Worm (Caenorhabditis elegans) whole organism, L3 larva: Measurements from ENCODE around the gene ceh-76.

Source experiments
- ama-1 ChIP-seq: fragments of 150-350 bp; optimal IDR thresholded peaks from 2 replicates; lab custom pipeline; 2018
- ceh-9 ChIP-seq: sonication (generic microtip); optimal IDR thresholded peaks from 2 replicates; lab custom pipeline; 2018; ENCODE audit warnings: missing biosample characterization, missing genetic modification characterization
- elt-3 ChIP-seq, 3 experiments: fragments of 150-350 bp in 1 of 3; sonication (generic microtip) in 2 of 3; optimal IDR thresholded peaks; 2 replicates in 2 of 3; 4 replicates in 1 of 3; lab custom pipeline; 2014 to 2017; ENCODE audit warnings: missing biosample characterization in 3 of 3, missing genetic modification characterization in 3 of 3
- fos-1 ChIP-seq: fragments of 150-350 bp; optimal IDR thresholded peaks from 2 replicates; lab custom pipeline; 2014; ENCODE audit warnings: missing biosample characterization, missing genetic modification characterization
- mdl-1 ChIP-seq: fragments of 150-350 bp; optimal IDR thresholded peaks from 2 replicates; lab custom pipeline; 2014; ENCODE audit warnings: missing biosample characterization, missing genetic modification characterization
- nhr-23 ChIP-seq: fragments of 150-350 bp; optimal IDR thresholded peaks from 2 replicates; lab custom pipeline; 2014; ENCODE audit warnings: missing biosample characterization, missing genetic modification reagents, missing genetic modification characterization
- nhr-43 ChIP-seq: sonication (generic microtip); optimal IDR thresholded peaks from 2 replicates; lab custom pipeline; 2016; ENCODE audit warnings: mild to moderate bottlenecking, missing genetic modification characterization, missing compliant biosample characterization; ENCODE audit not compliant: poor library complexity, severe bottlenecking
- pha-4 ChIP-seq: fragments of 150-350 bp; optimal IDR thresholded peaks from 2 replicates; lab custom pipeline; 2014; ENCODE audit warnings: missing biosample characterization, missing genetic modification reagents, missing genetic modification characterization
- skn-1 ChIP-seq: fragments of 150-350 bp; optimal IDR thresholded peaks from 2 replicates; lab custom pipeline; 2014; ENCODE audit warnings: missing biosample characterization, missing genetic modification characterization
- unc-62 ChIP-seq: fragments of 150-350 bp; sonication (generic microtip); optimal IDR thresholded peaks from 4 replicates; lab custom pipeline; 2014; ENCODE audit warnings: missing biosample characterization, missing genetic modification reagents, missing genetic modification characterization
- zag-1 ChIP-seq: fragments of 150-350 bp; optimal IDR thresholded peaks from 2 replicates; lab custom pipeline; 2014; ENCODE audit warnings: missing biosample characterization, missing genetic modification characterization
- ztf-11 ChIP-seq: fragments of 150-350 bp; optimal IDR thresholded peaks from 2 replicates; lab custom pipeline; 2014; ENCODE audit warnings: missing biosample characterization, missing genetic modification characterization

DNA sequence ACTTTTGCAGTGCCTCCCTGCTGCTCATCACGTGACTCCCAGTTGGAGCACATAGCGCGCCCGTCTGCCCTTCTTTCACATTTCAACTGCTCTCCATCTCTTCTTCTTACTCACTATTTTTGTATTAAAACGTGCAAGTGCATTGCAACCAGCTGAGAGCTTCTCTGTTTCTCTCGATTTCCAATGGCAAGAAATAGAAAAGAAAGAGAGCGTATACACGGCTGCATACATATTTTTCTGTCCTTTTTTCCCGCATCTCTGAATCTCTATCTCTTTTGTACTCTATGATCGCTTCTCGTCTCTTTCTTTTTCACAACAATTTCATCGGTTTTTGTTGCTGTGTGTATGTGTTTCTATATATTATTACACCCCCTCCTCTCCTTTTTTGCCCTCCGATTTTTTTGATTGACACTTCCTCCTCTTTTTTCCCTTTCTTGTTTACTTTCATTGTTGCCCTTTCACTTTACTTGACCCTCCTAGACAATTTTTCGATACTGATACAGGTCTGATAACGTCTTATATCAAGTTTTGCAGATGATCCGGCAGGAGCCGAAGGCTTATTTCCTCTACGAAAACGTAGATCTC, 6.6 kb upstream of the ceh-76 start, which contains the start of gene Y97E10AR.1:
- TF ChIP-seq mdl-1 = peak; percentile 73
- TF ChIP-seq zag-1 (tag; lab: Kevin White, UChicago) = no peak
- TF ChIP-seq nhr-43 (tag; lab: Kevin White, UChicago) = no peak
- TF ChIP-seq skn-1 (tag; lab: Kevin White, UChicago) = no peak
- TF ChIP-seq pha-4 (tag; lab: Kevin White, UChicago) = peak; percentile 78
- no peak for TF ChIP-seq ama-1 (lab: Kevin White, UChicago)
- TF ChIP-seq unc-62 (GFP tag; lab: Kevin White, UChicago) = peak; percentile 50
- peak; percentile 48 for TF ChIP-seq nhr-23 (tag; lab: Kevin White, UChicago)
- no peak for TF ChIP-seq ztf-11 (tag; lab: Kevin White, UChicago)
- no peak for TF ChIP-seq fos-1 (tag; lab: Kevin White, UChicago)
- TF ChIP-seq ceh-9 = no peak
- TF ChIP-seq elt-3 (tag; optimal IDR thresholded peaks at IDR 0.05; lab: Kevin White, UChicago) = no peak
